Worm (Caenorhabditis elegans) whole organism, L2 larva: ENCODE data around the gene C28H8.2.

Source experiments
- F13H6.1 ChIP-seq: sonication (generic microtip); optimal IDR thresholded peaks from 2 replicates; lab custom pipeline; 2016; ENCODE audit warnings: missing genetic modification characterization, missing compliant biosample characterization
- R02D3.7 ChIP-seq: fragments of 150-350 bp; optimal IDR thresholded peaks from 2 replicates; lab custom pipeline; 2014; ENCODE audit warnings: missing biosample characterization, missing genetic modification characterization
- ZK546.5 ChIP-seq: sonication (generic microtip); optimal IDR thresholded peaks from 2 replicates; lab custom pipeline; 2017; ENCODE audit warnings: missing biosample characterization, missing genetic modification characterization
- aly-2 ChIP-seq: fragments of 150-350 bp; optimal IDR thresholded peaks from 2 replicates; lab custom pipeline; 2014; ENCODE audit warnings: missing biosample characterization, missing genetic modification characterization
- ama-1 ChIP-seq: fragments of 150-350 bp; optimal IDR thresholded peaks from 2 replicates; lab custom pipeline; 2018; ENCODE audit warnings: inconsistent platforms
- blmp-1 ChIP-seq: sonication (generic microtip); optimal IDR thresholded peaks from 2 replicates; lab custom pipeline; 2017; ENCODE audit warnings: missing genetic modification characterization, mild to moderate bottlenecking, missing compliant biosample characterization, antibody characterized with exemption, moderate library complexity; ENCODE audit not compliant: insufficient read depth
- ceh-16 ChIP-seq: fragments of 150-350 bp; optimal IDR thresholded peaks from 2 replicates; lab custom pipeline; 2014; ENCODE audit warnings: missing biosample characterization, missing genetic modification characterization
- crh-2 ChIP-seq: sonication (generic microtip); optimal IDR thresholded peaks from 2 replicates; lab custom pipeline; 2017; ENCODE audit warnings: missing biosample characterization, missing genetic modification characterization
- dmd-4 ChIP-seq: sonication (generic microtip); optimal IDR thresholded peaks from 2 replicates; lab custom pipeline; 2017; ENCODE audit warnings: missing biosample characterization, missing genetic modification characterization
- elt-3 ChIP-seq: sonication (generic microtip); optimal IDR thresholded peaks from 2 replicates; lab custom pipeline; 2017; ENCODE audit warnings: missing biosample characterization, missing genetic modification characterization
- fos-1 ChIP-seq: fragments of 150-350 bp; optimal IDR thresholded peaks from 2 replicates; lab custom pipeline; 2014; ENCODE audit warnings: missing biosample characterization, missing genetic modification characterization
- gmeb-1 ChIP-seq: fragments of 150-350 bp; optimal IDR thresholded peaks from 2 replicates; lab custom pipeline; 2014; ENCODE audit warnings: missing biosample characterization, missing genetic modification characterization
- lin-13 ChIP-seq: fragments of 150-350 bp; optimal IDR thresholded peaks from 2 replicates; lab custom pipeline; 2014; ENCODE audit warnings: missing biosample characterization, missing genetic modification reagents, missing genetic modification characterization
- mab-5 ChIP-seq: fragments of 150-350 bp; optimal IDR thresholded peaks from 2 replicates; lab custom pipeline; 2014; ENCODE audit warnings: missing biosample characterization, missing genetic modification characterization
- mdl-1 ChIP-seq, 2 experiments: fragments of 150-350 bp in 1 of 2; sonication (generic microtip) in 1 of 2; optimal IDR thresholded peaks; 2 replicates each; lab custom pipeline; 2017; ENCODE audit warnings: missing biosample characterization in 2 of 2, missing genetic modification characterization in 2 of 2
- nhr-10 ChIP-seq: sonication (generic microtip); optimal IDR thresholded peaks from 2 replicates; lab custom pipeline; 2017; ENCODE audit warnings: missing biosample characterization, missing genetic modification characterization
- nhr-12 ChIP-seq: fragments of 150-350 bp; optimal IDR thresholded peaks from 2 replicates; lab custom pipeline; 2014; ENCODE audit warnings: missing biosample characterization, missing genetic modification characterization
- nhr-129 ChIP-seq: fragments of 150-350 bp; optimal IDR thresholded peaks from 2 replicates; lab custom pipeline; 2014; ENCODE audit warnings: missing biosample characterization, missing genetic modification characterization
- nhr-21 ChIP-seq: fragments of 150-350 bp; optimal IDR thresholded peaks from 2 replicates; lab custom pipeline; 2014; ENCODE audit warnings: missing biosample characterization, missing genetic modification characterization
- nhr-23 ChIP-seq: fragments of 150-350 bp; optimal IDR thresholded peaks from 2 replicates; lab custom pipeline; 2014; ENCODE audit warnings: missing biosample characterization, missing genetic modification reagents, missing genetic modification characterization
- nhr-25 ChIP-seq: fragments of 150-350 bp; sonication (generic microtip); optimal IDR thresholded peaks from 3 replicates; lab custom pipeline; 2014; ENCODE audit warnings: missing biosample characterization, missing genetic modification characterization
- nhr-77 ChIP-seq: fragments of 150-350 bp; optimal IDR thresholded peaks from 2 replicates; lab custom pipeline; 2014; ENCODE audit warnings: missing biosample characterization, missing genetic modification characterization
- sem-4 ChIP-seq: fragments of 150-350 bp; optimal IDR thresholded peaks from 2 replicates; lab custom pipeline; 2014; ENCODE audit warnings: missing biosample characterization, missing genetic modification reagents, missing genetic modification characterization
- skn-1 ChIP-seq: sonication (generic microtip); optimal IDR thresholded peaks from 2 replicates; lab custom pipeline; 2017; ENCODE audit warnings: missing biosample characterization, missing genetic modification characterization
- sma-3 ChIP-seq: sonication (generic microtip); optimal IDR thresholded peaks from 2 replicates; lab custom pipeline; 2016; ENCODE audit warnings: missing genetic modification reagents, missing genetic modification characterization, missing compliant biosample characterization
- sma-9 ChIP-seq, 2 experiments: fragments of 150-350 bp in 1 of 2; sonication (generic microtip) in 1 of 2; optimal IDR thresholded peaks; 2 replicates each; lab custom pipeline; 2014 to 2016; ENCODE audit warnings: missing genetic modification characterization in 2 of 2, mild to moderate bottlenecking in 1 of 2, missing biosample characterization in 1 of 2, missing compliant biosample characterization in 1 of 2, missing genetic modification reagents in 1 of 2, moderate library complexity in 1 of 2
- unc-39 ChIP-seq: fragments of 150-350 bp; optimal IDR thresholded peaks from 2 replicates; lab custom pipeline; 2014; ENCODE audit warnings: missing biosample characterization, missing genetic modification characterization
- unc-55 ChIP-seq: fragments of 150-350 bp; sonication (generic microtip); optimal IDR thresholded peaks from 3 replicates; lab custom pipeline; 2014; ENCODE audit warnings: missing biosample characterization, missing genetic modification reagents, missing genetic modification characterization
- zag-1 ChIP-seq: fragments of 150-350 bp; optimal IDR thresholded peaks from 2 replicates; lab custom pipeline; 2014; ENCODE audit warnings: missing biosample characterization, missing genetic modification characterization
- ztf-1 ChIP-seq: fragments of 200-800 bp; sonication (Bioruptor generic); conservative IDR thresholded peaks from 2 replicates; pipeline ENCODE4 v1.3.6; 2022; ENCODE audit warnings: missing genetic modification characterization, missing compliant biosample characterization
- ztf-11 ChIP-seq: sonication (generic microtip); optimal IDR thresholded peaks from 2 replicates; lab custom pipeline; 2017; ENCODE audit warnings: missing biosample characterization, missing genetic modification characterization

The C28H8.2 gene

DNA sequence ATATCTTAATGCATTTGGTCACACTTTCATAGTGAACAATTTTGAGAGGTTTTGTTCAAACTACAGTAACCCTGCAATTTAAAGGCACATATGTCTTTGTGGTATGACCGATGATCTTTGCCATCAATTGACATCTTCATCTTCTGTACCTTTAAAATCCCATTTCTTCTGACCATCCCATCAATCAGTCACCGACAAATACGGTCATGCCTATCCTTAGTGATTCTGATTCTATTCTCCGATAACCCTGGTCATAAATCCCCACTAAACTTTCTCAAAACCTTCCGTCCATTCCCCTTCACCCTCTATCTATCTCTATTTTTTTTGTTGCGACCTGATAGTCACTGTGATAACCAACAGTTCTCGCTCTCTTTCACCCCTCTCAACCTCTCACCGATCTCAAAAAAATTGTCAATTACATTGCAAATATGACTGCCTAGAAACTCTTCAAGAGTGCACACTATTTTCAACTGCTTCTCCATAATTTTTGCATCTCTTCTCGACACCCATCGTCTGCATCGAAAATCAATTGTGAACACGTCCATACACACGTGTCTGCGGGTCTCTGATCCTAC lies 44.0 kb downstream of the C28H8.2 start:
- no peak for TF ChIP-seq nhr-10 (tag; lab: Kevin White, UChicago)
- peak; percentile 41 for TF ChIP-seq fos-1 (tag; lab: Kevin White, UChicago)
- TF ChIP-seq nhr-129 (tag; lab: Kevin White, UChicago) = peak; percentile 6
- TF ChIP-seq elt-3 (tag; lab: Kevin White, UChicago) = no peak
- no peak for TF ChIP-seq ama-1 (lab: Kevin White, UChicago)
- peak; percentile 51 for TF ChIP-seq ceh-16
- no peak for TF ChIP-seq nhr-23 (tag; lab: Kevin White, UChicago)
- no peak for TF ChIP-seq nhr-21 (tag; lab: Kevin White, UChicago)
- no peak for TF ChIP-seq nhr-12 (tag; lab: Kevin White, UChicago)
- TF ChIP-seq F13H6.1 (tag; lab: Kevin White, UChicago) = peak; percentile 11

DNA sequence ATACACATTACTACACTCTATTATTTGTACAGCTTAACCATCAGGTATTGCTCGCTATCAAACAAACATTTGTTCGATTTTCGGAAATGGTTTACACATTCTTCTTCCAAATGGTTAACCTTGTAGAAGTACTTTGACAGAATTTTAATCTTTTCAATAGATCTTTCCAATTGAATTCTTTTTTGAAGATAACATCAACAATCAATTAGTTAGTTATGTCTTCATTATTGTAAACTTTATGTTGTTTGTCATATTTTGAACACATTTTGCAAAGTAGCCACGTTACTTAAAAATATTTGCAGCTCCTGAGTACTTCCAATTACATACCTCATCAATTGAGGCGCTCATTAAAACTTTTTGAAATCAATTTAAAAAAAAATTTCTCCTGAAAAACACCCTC lies 45.2 kb downstream of the C28H8.2 start:
- no peak for TF ChIP-seq elt-3 (tag; lab: Kevin White, UChicago)
- TF ChIP-seq ceh-16 = peak; percentile 87

DNA sequence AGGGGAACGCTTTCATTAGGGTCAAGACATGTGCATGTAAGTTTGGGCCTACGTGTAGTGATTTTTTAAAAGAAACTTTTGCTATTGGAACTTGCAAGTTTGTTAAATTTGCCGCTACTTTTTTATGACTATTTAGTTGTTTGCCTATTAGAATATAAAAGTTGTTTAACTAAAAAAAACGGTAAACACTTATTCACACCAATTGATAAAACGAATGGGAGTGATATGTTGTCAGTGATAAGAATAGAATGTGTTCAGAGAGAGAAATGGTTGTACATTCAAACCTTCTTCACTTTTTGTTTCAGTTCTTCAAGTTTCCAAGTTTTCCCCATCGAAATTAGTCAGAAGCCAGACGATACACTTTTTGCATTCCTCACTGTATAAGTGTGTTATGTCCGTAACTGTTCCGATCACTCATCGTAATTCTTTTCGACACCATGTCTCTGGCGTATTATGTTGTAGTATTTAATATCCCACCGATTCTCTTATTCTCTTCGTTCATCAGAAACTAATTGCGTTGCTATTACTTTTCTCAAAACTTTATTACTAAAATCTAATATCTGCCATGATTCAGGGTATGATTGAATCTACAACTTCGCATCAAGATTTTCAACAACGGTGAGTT lies 45.8 kb downstream of the C28H8.2 start, which contains the start of gene dct-6:
TSS of gene dct-6 (plus strand) at position 575 of the 625 bp plus-strand sequence.
- TF ChIP-seq ztf-11 = no peak
- no peak for TF ChIP-seq crh-2 (tag; lab: Kevin White, UChicago)
- TF ChIP-seq ama-1 (lab: Kevin White, UChicago) = no peak
- TF ChIP-seq nhr-77 (tag; lab: Kevin White, UChicago) = no peak
- TF ChIP-seq fos-1 (tag; lab: Kevin White, UChicago) = peak; percentile 79
- no peak for TF ChIP-seq nhr-25
- no peak for TF ChIP-seq skn-1 (tag; lab: Kevin White, UChicago)
- TF ChIP-seq mdl-1 (tag; optimal IDR thresholded peaks at IDR 0.05; lab: Kevin White, UChicago) = no peak
- TF ChIP-seq gmeb-1 = no peak

DNA sequence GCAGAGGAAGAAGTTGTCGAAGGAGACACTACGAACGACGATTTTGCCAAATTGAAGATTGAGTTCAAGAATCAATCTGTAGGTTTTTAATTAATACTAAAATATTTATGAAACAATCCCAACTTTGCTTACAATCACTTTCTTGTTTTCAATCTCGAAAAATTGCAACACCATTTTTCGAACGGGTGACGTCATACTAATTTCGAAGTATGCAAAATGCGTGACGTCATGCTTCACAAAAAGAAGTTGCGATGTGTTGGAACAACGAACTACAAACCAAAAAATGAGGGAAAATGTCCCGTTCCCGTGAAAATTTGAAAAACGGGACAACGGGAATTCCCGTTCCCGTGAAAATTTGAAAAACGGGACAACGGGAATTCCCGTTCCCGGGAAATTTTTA lies 47.5 kb downstream of the C28H8.2 start:
- no peak for TF ChIP-seq dmd-4 (tag; lab: Kevin White, UChicago)
- no peak for TF ChIP-seq lin-13 (GFP tag; lab: Kevin White, UChicago)
- no peak for TF ChIP-seq mab-5
- no peak for TF ChIP-seq nhr-77 (tag; lab: Kevin White, UChicago)
- TF ChIP-seq nhr-21 (tag; lab: Kevin White, UChicago) = no peak
- no peak for TF ChIP-seq gmeb-1
- no peak for TF ChIP-seq sma-9 (GFP tag; optimal IDR thresholded peaks at IDR 0.05; lab: Kevin White, UChicago)
- no peak for TF ChIP-seq sma-9 (tag; optimal IDR thresholded peaks at IDR 0.05; lab: Kevin White, UChicago)
- no peak for TF ChIP-seq ceh-16
- TF ChIP-seq unc-55 (GFP tag; lab: Kevin White, UChicago) = no peak
- no peak for TF ChIP-seq aly-2
- no peak for TF ChIP-seq sem-4 (tag; lab: Kevin White, UChicago)
- no peak for TF ChIP-seq ztf-1 (GFP tag; lab: Robert Waterston, UW)
- TF ChIP-seq sma-3 (GFP tag; lab: Kevin White, UChicago) = no peak
- TF ChIP-seq ZK546.5 = no peak
- TF ChIP-seq nhr-12 (tag; lab: Kevin White, UChicago) = no peak
- TF ChIP-seq zag-1 (tag; lab: Kevin White, UChicago) = no peak
- no peak for TF ChIP-seq R02D3.7 (tag; lab: Kevin White, UChicago)
- TF ChIP-seq unc-39 (tag; lab: Kevin White, UChicago) = no peak
- TF ChIP-seq blmp-1 = no peak
